Worm (Caenorhabditis elegans): ENCODE measurements around the gene K02D10.3.

DNA sequence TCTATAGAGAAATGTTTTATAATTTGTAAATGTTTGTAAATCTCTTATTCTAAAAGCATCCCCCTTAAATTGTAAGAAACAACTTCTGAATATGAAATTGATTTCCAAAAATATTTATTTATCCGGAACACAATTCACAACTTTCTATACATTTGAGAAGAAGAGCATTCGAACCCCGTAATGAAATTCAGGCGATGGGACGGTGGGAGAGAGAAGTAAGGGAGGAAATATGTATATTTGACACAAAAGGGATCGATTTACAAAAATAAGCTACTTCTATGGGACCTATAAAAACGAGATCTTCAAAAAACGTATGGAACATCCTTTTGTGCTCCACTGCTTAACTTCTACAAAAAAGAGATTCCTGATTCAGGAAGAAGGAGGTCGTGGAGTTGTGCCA is 46.5 kb downstream of the K02D10.3 start:
- no peak for TF ChIP-seq mdl-1 (tag; optimal IDR thresholded peaks at IDR 0.05)
- TF ChIP-seq lin-13 (GFP tag; optimal IDR thresholded peaks at IDR 0.05), result no peak
- TF ChIP-seq zag-1 (tag; optimal IDR thresholded peaks at IDR 0.05), result no peak
- no peak for TF ChIP-seq dmd-9 (GFP tag; IDR thresholded peaks at IDR 0.05)

Measured in whole organism, L4 larva.